Worm (Caenorhabditis elegans) whole organism, L1 larva: Measurements from ENCODE around the gene his-39.

Experiments
- C04F5.9 ChIP-seq: sonication (generic microtip); optimal IDR thresholded peaks from 2 replicates; lab custom pipeline; 2016; ENCODE audit warnings: missing genetic modification characterization, missing compliant biosample characterization
- F16B12.6 ChIP-seq: fragments of 150-350 bp; optimal IDR thresholded peaks from 2 replicates; lab custom pipeline; 2014; ENCODE audit warnings: missing biosample characterization, missing genetic modification characterization
- Y116A8C.19 ChIP-seq: sonication (generic microtip); optimal IDR thresholded peaks from 2 replicates; lab custom pipeline; 2016; ENCODE audit warnings: missing compliant biosample characterization, missing genetic modification characterization, borderline replicate concordance
- aha-1 ChIP-seq: fragments of 150-350 bp; optimal IDR thresholded peaks from 2 replicates; lab custom pipeline; 2014; ENCODE audit warnings: missing biosample characterization, missing genetic modification characterization
- alr-1 ChIP-seq: fragments of 200-800 bp; sonication (Bioruptor generic); optimal IDR thresholded peaks from 2 replicates; lab custom pipeline; 2018; ENCODE audit warnings: borderline replicate concordance, mild to moderate bottlenecking, missing genetic modification characterization, missing compliant biosample characterization
- aly-2 ChIP-seq: fragments of 150-350 bp; optimal IDR thresholded peaks from 2 replicates; lab custom pipeline; 2014; ENCODE audit warnings: missing biosample characterization, missing genetic modification characterization
- ama-1 ChIP-seq: fragments of 150-350 bp; optimal IDR thresholded peaks from 2 replicates; lab custom pipeline; 2014
- blmp-1 ChIP-seq: fragments of 150-350 bp; optimal IDR thresholded peaks from 2 replicates; lab custom pipeline; 2014; ENCODE audit warnings: missing biosample characterization, missing genetic modification characterization
- ceh-63 ChIP-seq: fragments of 200-800 bp; sonication (Bioruptor generic); optimal IDR thresholded peaks from 2 replicates; lab custom pipeline; 2018; ENCODE audit warnings: mild to moderate bottlenecking, missing genetic modification characterization, missing compliant biosample characterization
- ceh-8 ChIP-seq: fragments of 200-800 bp; sonication (Bioruptor generic); optimal IDR thresholded peaks from 2 replicates; lab custom pipeline; 2018; ENCODE audit warnings: mild to moderate bottlenecking, missing genetic modification characterization, moderate library complexity, missing compliant biosample characterization
- ceh-88 ChIP-seq: fragments of 200-800 bp; sonication (Bioruptor generic); IDR thresholded peaks from 2 replicates; pipeline ENCODE4 v1.3.6; 2022; ENCODE audit warnings: missing genetic modification characterization, missing compliant biosample characterization
- dpl-1 ChIP-seq, 3 experiments: fragments of 150-350 bp in 2 of 3; sonication (generic microtip) in 1 of 3; optimal IDR thresholded peaks; 2 replicates each; lab custom pipeline; 2014 to 2017; ENCODE audit warnings: missing biosample characterization in 3 of 3, missing genetic modification characterization in 3 of 3, missing genetic modification reagents in 3 of 3
- egl-27 ChIP-seq, 2 experiments: fragments of 150-350 bp in 1 of 2; sonication (generic microtip); optimal IDR thresholded peaks; 3 replicates each; lab custom pipeline; 2017 to 2018; ENCODE audit warnings: missing biosample characterization in 2 of 2, missing genetic modification characterization in 2 of 2, missing genetic modification reagents in 2 of 2
- elt-2 ChIP-seq: sonication (generic microtip); optimal IDR thresholded peaks from 2 replicates; lab custom pipeline; 2016; ENCODE audit warnings: missing genetic modification characterization, mild to moderate bottlenecking, inconsistent platforms, missing compliant biosample characterization, missing genetic modification reagents
- elt-3 ChIP-seq, 6 experiments: fragments of 150-350 bp in 1 of 6; sonication (generic microtip); optimal IDR thresholded peaks; 2 replicates each; lab custom pipeline; 2017 to 2018; ENCODE audit warnings: missing biosample characterization in 6 of 6, missing genetic modification characterization in 6 of 6, inconsistent platforms in 1 of 6
- ets-5 ChIP-seq: fragments of 200-800 bp; sonication (Bioruptor generic); IDR thresholded peaks from 2 replicates; pipeline ENCODE4 v1.3.6; 2022; ENCODE audit warnings: missing genetic modification characterization, missing compliant biosample characterization
- fkh-4 ChIP-seq: sonication (generic microtip); optimal IDR thresholded peaks from 2 replicates; lab custom pipeline; 2016; ENCODE audit warnings: missing compliant biosample characterization, missing genetic modification characterization, borderline replicate concordance
- fkh-8 ChIP-seq: sonication (generic microtip); optimal IDR thresholded peaks from 2 replicates; lab custom pipeline; 2016; ENCODE audit warnings: mild to moderate bottlenecking, missing genetic modification characterization, missing compliant biosample characterization
- fos-1 ChIP-seq: fragments of 150-350 bp; optimal IDR thresholded peaks from 2 replicates; lab custom pipeline; 2014; ENCODE audit warnings: missing biosample characterization, missing genetic modification characterization
- hlh-17 ChIP-seq: fragments of 200-800 bp; sonication (Bioruptor generic); optimal IDR thresholded peaks from 2 replicates; lab custom pipeline; 2018; ENCODE audit warnings: missing genetic modification characterization, mild to moderate bottlenecking, missing compliant biosample characterization, moderate library complexity, borderline replicate concordance
- hlh-4 ChIP-seq: sonication (generic microtip); optimal IDR thresholded peaks from 2 replicates; lab custom pipeline; 2016; ENCODE audit warnings: mild to moderate bottlenecking, missing genetic modification characterization, missing compliant biosample characterization
- hpl-2 ChIP-seq: fragments of 150-350 bp; optimal IDR thresholded peaks from 2 replicates; lab custom pipeline; 2014; ENCODE audit warnings: missing biosample characterization, missing genetic modification reagents, missing genetic modification characterization
- irx-1 ChIP-seq: sonication (generic microtip); optimal IDR thresholded peaks from 2 replicates; lab custom pipeline; 2016; ENCODE audit warnings: missing genetic modification characterization, missing compliant biosample characterization
- jun-1 ChIP-seq: fragments of 150-350 bp; optimal IDR thresholded peaks from 2 replicates; lab custom pipeline; 2014; ENCODE audit warnings: missing biosample characterization, missing genetic modification reagents, missing genetic modification characterization
- lin-13 ChIP-seq: fragments of 150-350 bp; optimal IDR thresholded peaks from 2 replicates; lab custom pipeline; 2014; ENCODE audit warnings: missing biosample characterization, missing genetic modification reagents, missing genetic modification characterization
- lin-39 ChIP-seq: fragments of 150-350 bp; optimal IDR thresholded peaks from 2 replicates; lab custom pipeline; 2014; ENCODE audit warnings: missing biosample characterization, missing genetic modification reagents, missing genetic modification characterization
- lir-3 ChIP-seq: sonication (generic microtip); optimal IDR thresholded peaks from 2 replicates; lab custom pipeline; 2016; ENCODE audit warnings: mild to moderate bottlenecking, missing genetic modification characterization, moderate library complexity, missing compliant biosample characterization; ENCODE audit not compliant: poor library complexity
- lsy-2 ChIP-seq, 2 experiments: fragments of 150-350 bp; optimal IDR thresholded peaks; 2 replicates each; lab custom pipeline; 2014; ENCODE audit warnings: missing biosample characterization in 2 of 2, missing genetic modification characterization in 2 of 2
- mab-9 ChIP-seq: fragments of 200-800 bp; sonication (Bioruptor generic); IDR thresholded peaks from 2 replicates; pipeline ENCODE4 v1.3.6; 2022; ENCODE audit warnings: missing genetic modification reagents, missing genetic modification characterization, missing compliant biosample characterization
- mdl-1 ChIP-seq, 2 experiments: fragments of 150-350 bp; optimal IDR thresholded peaks; 2 replicates each; lab custom pipeline; 2014 to 2017; ENCODE audit warnings: missing biosample characterization in 2 of 2, missing genetic modification characterization in 2 of 2, inconsistent platforms in 1 of 2
- mef-2 ChIP-seq: fragments of 150-350 bp; optimal IDR thresholded peaks from 2 replicates; lab custom pipeline; 2014; ENCODE audit warnings: missing biosample characterization, missing genetic modification characterization
- mep-1 ChIP-seq: fragments of 150-350 bp; optimal IDR thresholded peaks from 2 replicates; lab custom pipeline; 2014; ENCODE audit warnings: missing biosample characterization, missing genetic modification characterization
- nhr-12 ChIP-seq: sonication (generic microtip); optimal IDR thresholded peaks from 2 replicates; lab custom pipeline; 2017; ENCODE audit warnings: missing biosample characterization, missing genetic modification characterization
- nhr-20 ChIP-seq: sonication (generic microtip); optimal IDR thresholded peaks from 2 replicates; lab custom pipeline; 2016; ENCODE audit warnings: mild to moderate bottlenecking, missing genetic modification characterization, missing compliant biosample characterization
- nhr-237 ChIP-seq: fragments of 150-350 bp; optimal IDR thresholded peaks from 2 replicates; lab custom pipeline; 2014; ENCODE audit warnings: missing biosample characterization, missing genetic modification characterization
- nhr-28 ChIP-seq: fragments of 150-350 bp; optimal IDR thresholded peaks from 2 replicates; lab custom pipeline; 2014; ENCODE audit warnings: missing biosample characterization, missing genetic modification characterization
- nhr-71 ChIP-seq: sonication (generic microtip); optimal IDR thresholded peaks from 2 replicates; lab custom pipeline; 2016; ENCODE audit warnings: mild to moderate bottlenecking, missing genetic modification characterization, moderate library complexity, missing compliant biosample characterization
- nhr-76 ChIP-seq: sonication (generic microtip); optimal IDR thresholded peaks from 2 replicates; lab custom pipeline; 2017; ENCODE audit warnings: missing biosample characterization, missing genetic modification characterization
- nhr-84 ChIP-seq: sonication (generic microtip); optimal IDR thresholded peaks from 2 replicates; lab custom pipeline; 2017; ENCODE audit warnings: missing biosample characterization, missing genetic modification characterization
- pax-3 ChIP-seq: fragments of 200-800 bp; sonication (Bioruptor generic); optimal IDR thresholded peaks from 2 replicates; lab custom pipeline; 2018; ENCODE audit warnings: mild to moderate bottlenecking, missing genetic modification characterization, moderate library complexity, missing compliant biosample characterization
- rnt-1 ChIP-seq: sonication (generic microtip); optimal IDR thresholded peaks from 2 replicates; lab custom pipeline; 2016; ENCODE audit warnings: mild to moderate bottlenecking, missing genetic modification characterization, moderate library complexity, missing compliant biosample characterization
- snu-23 ChIP-seq: sonication (generic microtip); optimal IDR thresholded peaks from 2 replicates; lab custom pipeline; 2016; ENCODE audit warnings: missing genetic modification characterization, missing compliant biosample characterization
- sox-4 ChIP-seq: sonication (generic microtip); optimal IDR thresholded peaks from 2 replicates; lab custom pipeline; 2016; ENCODE audit warnings: missing genetic modification characterization, missing compliant biosample characterization
- sptf-1 ChIP-seq: fragments of 150-350 bp; optimal IDR thresholded peaks from 2 replicates; lab custom pipeline; 2014; ENCODE audit warnings: missing biosample characterization, missing genetic modification characterization
- tbx-2 ChIP-seq: sonication (generic microtip); optimal IDR thresholded peaks from 2 replicates; lab custom pipeline; 2016; ENCODE audit warnings: missing genetic modification characterization, missing compliant biosample characterization
- unc-130 ChIP-seq: fragments of 150-350 bp; optimal IDR thresholded peaks from 2 replicates; lab custom pipeline; 2017; ENCODE audit warnings: missing biosample characterization, missing genetic modification characterization, inconsistent platforms
- unc-30 ChIP-seq: sonication (generic microtip); optimal IDR thresholded peaks from 2 replicates; lab custom pipeline; 2017; ENCODE audit warnings: missing biosample characterization, missing genetic modification characterization
- unc-62 ChIP-seq: fragments of 150-350 bp; optimal IDR thresholded peaks from 2 replicates; lab custom pipeline; 2014; ENCODE audit warnings: missing biosample characterization, missing genetic modification reagents, missing genetic modification characterization
- unc-86 ChIP-seq: sonication (generic microtip); optimal IDR thresholded peaks from 2 replicates; lab custom pipeline; 2016; ENCODE audit warnings: missing genetic modification characterization, missing compliant biosample characterization
- unc-98 ChIP-seq: fragments of 200-800 bp; sonication (Bioruptor generic); IDR thresholded peaks from 2 replicates; pipeline ENCODE4 v1.3.6; 2022; ENCODE audit warnings: missing genetic modification characterization, missing compliant biosample characterization
- zip-4 ChIP-seq: fragments of 200-800 bp; sonication (Bioruptor generic); optimal IDR thresholded peaks from 2 replicates; lab custom pipeline; 2018; ENCODE audit warnings: mild to moderate bottlenecking, missing genetic modification characterization, moderate library complexity, missing compliant biosample characterization

The his-39 gene

DNA sequence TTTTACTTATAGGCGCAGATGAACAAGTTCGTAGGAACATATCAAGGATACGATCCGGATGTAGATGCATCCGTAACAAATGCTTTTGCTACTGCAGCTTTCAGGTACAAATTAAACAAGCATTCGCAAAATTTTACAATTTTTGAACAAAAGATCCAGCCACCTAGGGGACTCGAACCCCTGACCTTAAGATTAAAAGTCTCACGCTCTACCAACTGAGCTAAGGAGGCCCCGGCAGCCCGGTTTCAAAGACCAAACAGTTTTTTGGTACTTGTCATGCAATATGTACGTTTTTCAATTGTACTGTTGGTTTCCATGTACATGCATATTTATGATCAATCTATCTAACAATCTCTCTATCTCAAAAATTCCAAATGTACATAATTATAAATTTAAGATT is 36.9 kb upstream of the his-39 start:
- TF ChIP-seq unc-62 (no peak), aly-2 (no peak), irx-1 (no peak), lin-13 (GFP tag; lab: Kevin White, UChicago) (no peak), sptf-1 (tag; lab: Kevin White, UChicago) (no peak), sox-4 (tag; lab: Kevin White, UChicago) (no peak), dpl-1 (GFP tag; optimal IDR thresholded peaks at IDR 0.05; lab: Kevin White, UChicago) (no peak), ceh-8 (GFP tag; lab: Kevin White, UChicago) (no peak)

DNA sequence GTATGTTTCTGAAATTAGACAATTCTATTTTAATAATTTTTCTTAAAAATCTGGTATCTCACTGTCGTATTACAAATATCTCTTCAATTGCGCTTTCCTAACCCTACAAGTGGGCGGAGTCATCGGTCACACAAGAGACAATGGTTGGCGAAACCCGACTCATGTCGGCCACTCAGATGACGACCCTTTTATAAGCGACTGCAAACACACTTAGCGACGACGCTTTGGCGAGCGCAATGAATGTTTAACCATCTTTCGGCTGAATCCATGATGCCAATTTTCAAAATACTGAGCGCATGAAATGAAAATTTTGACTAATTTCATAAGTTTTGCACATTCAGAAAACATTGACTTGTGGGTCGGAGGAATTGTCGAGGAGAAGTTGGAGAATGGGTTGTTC is 36.0 kb upstream of the his-39 start:
- peak; percentile 25 for TF ChIP-seq hlh-4 (tag; lab: Kevin White, UChicago)
- TF ChIP-seq unc-62: peak; percentile 67
- TF ChIP-seq rnt-1 (tag; lab: Kevin White, UChicago): peak; percentile 97
- peak; percentile 39 for TF ChIP-seq nhr-12 (tag; lab: Kevin White, UChicago)
- peak; percentile 86 for TF ChIP-seq mab-9 (GFP tag; lab: Robert Waterston, UW)
- peak; percentile 92 for TF ChIP-seq elt-2 (tag; lab: Kevin White, UChicago)
- peak in 1 of 2 experiments; percentile 34 for TF ChIP-seq egl-27 (tag; optimal IDR thresholded peaks at IDR 0.05; lab: Kevin White, UChicago)
- TF ChIP-seq fkh-4: peak; percentile 66
- peak; percentile 98 for TF ChIP-seq unc-130 (tag; lab: Kevin White, UChicago)
- TF ChIP-seq unc-98 (GFP tag; lab: Robert Waterston, UW): peak; percentile 75
- TF ChIP-seq lin-39 (tag; lab: Kevin White, UChicago): peak; percentile 90
- peak; percentile 59 for TF ChIP-seq ama-1 (lab: Kevin White, UChicago)
- TF ChIP-seq pax-3 (tag; lab: Kevin White, UChicago): peak; percentile 85
- TF ChIP-seq nhr-20: peak; percentile 93
- TF ChIP-seq ceh-88 (GFP tag; lab: Robert Waterston, UW): peak; percentile 85
- peak; percentile 94 for TF ChIP-seq nhr-71 (tag; lab: Kevin White, UChicago)
- TF ChIP-seq ets-5 (GFP tag; lab: Robert Waterston, UW): 0 out of 2 replicates have a peak, but pooled peaks have one; percentile 20
- peak; percentile 24 to 81 for TF ChIP-seq mdl-1 (tag; optimal IDR thresholded peaks at IDR 0.05; lab: Kevin White, UChicago)
- peak; percentile 69 for TF ChIP-seq hlh-17 (GFP tag; lab: Kevin White, UChicago)
- peak; percentile 86 for TF ChIP-seq zip-4 (GFP tag; lab: Kevin White, UChicago)
- TF ChIP-seq nhr-84: peak; percentile 79
- peak; percentile 95 for TF ChIP-seq nhr-76 (tag; lab: Kevin White, UChicago)
- peak; percentile 93 for TF ChIP-seq mep-1 (tag; lab: Kevin White, UChicago)
- TF ChIP-seq irx-1: peak; percentile 91
- peak; percentile 9 to 87 (median 42) for TF ChIP-seq elt-3 (tag; optimal IDR thresholded peaks at IDR 0.05; lab: Kevin White, UChicago)
- peak; percentile 59 for TF ChIP-seq hpl-2 (GFP tag; lab: Kevin White, UChicago)
- peak; percentile 96 for TF ChIP-seq snu-23 (GFP tag; lab: Kevin White, UChicago)
- TF ChIP-seq tbx-2 (tag; lab: Kevin White, UChicago): peak; percentile 93
- peak; percentile 68 for TF ChIP-seq aha-1 (tag; lab: Kevin White, UChicago)
- peak; percentile 30 for TF ChIP-seq fkh-8
- TF ChIP-seq nhr-28 (tag; lab: Kevin White, UChicago): no peak
- peak; percentile 33 for TF ChIP-seq blmp-1 (tag; lab: Kevin White, UChicago)
- TF ChIP-seq unc-30: peak; percentile 31
- TF ChIP-seq Y116A8C.19 (tag; lab: Kevin White, UChicago): peak; percentile 35
- TF ChIP-seq C04F5.9 (tag; lab: Kevin White, UChicago): peak; percentile 68
- peak; percentile 87 for TF ChIP-seq jun-1 (tag; lab: Kevin White, UChicago)
- TF ChIP-seq lsy-2 (tag; optimal IDR thresholded peaks at IDR 0.05; lab: Kevin White, UChicago): peak; percentile 68 to 88
- peak; percentile 2 for TF ChIP-seq ceh-63
- TF ChIP-seq F16B12.6 (tag; lab: Kevin White, UChicago): peak; percentile 55
- peak; percentile 96 for TF ChIP-seq aly-2
- TF ChIP-seq nhr-237 (tag; lab: Kevin White, UChicago): peak; percentile 12
- TF ChIP-seq fos-1 (tag; lab: Kevin White, UChicago): peak; percentile 89
- peak; percentile 39 to 74 (median 72) for TF ChIP-seq dpl-1 (GFP tag; optimal IDR thresholded peaks at IDR 0.05; lab: Kevin White, UChicago)
- TF ChIP-seq alr-1: no peak
- peak; percentile 79 for TF ChIP-seq mef-2 (tag; lab: Kevin White, UChicago)
- TF ChIP-seq lir-3: peak; percentile 87
- TF ChIP-seq unc-86: peak; percentile 89
